Fruit fly (Drosophila melanogaster) whole organism, embryonic: Measurements from ENCODE around the gene E23.

ENCODE experiments used
- Aef1 ChIP-seq: fragments of 200-800 bp; sonication (Bioruptor generic); IDR thresholded peaks from 3 replicates; pipeline ENCODE4 v1.3.6; 2022; ENCODE audit warnings: missing biosample characterization, missing genetic modification characterization
- Atf6 ChIP-seq: fragments of 200-800 bp; sonication (Bioruptor generic); IDR thresholded peaks from 2 replicates; pipeline ENCODE4 v1.3.6; 2022; ENCODE audit warnings: missing biosample characterization, missing genetic modification characterization
- Blimp-1 ChIP-seq: fragments of 200-800 bp; sonication (Bioruptor generic); optimal IDR thresholded peaks from 3 replicates; lab custom pipeline; 2018; ENCODE audit warnings: missing biosample characterization, missing genetic modification characterization, mild to moderate bottlenecking, moderate library complexity, missing genetic modification reagents
- CG10147 ChIP-seq: fragments of 200-800 bp; sonication (Bioruptor generic); optimal IDR thresholded peaks from 2 replicates; lab custom pipeline; 2019; ENCODE audit warnings: missing biosample characterization, mild to moderate bottlenecking, missing genetic modification characterization, moderate library complexity
- CG10209 ChIP-seq: fragments of 200-800 bp; sonication (Bioruptor generic); optimal IDR thresholded peaks from 3 replicates; lab custom pipeline; 2017; ENCODE audit warnings: missing biosample characterization, mild to moderate bottlenecking, missing genetic modification characterization, missing genetic modification reagents
- CG14860 ChIP-seq: fragments of 200-800 bp; sonication (Bioruptor generic); IDR thresholded peaks from 3 replicates; pipeline ENCODE4 v1.3.6; 2022; ENCODE audit warnings: missing biosample characterization, missing genetic modification characterization; ENCODE audit not compliant: partially characterized antibody
- CG17328 ChIP-seq: fragments of 200-800 bp; sonication (Bioruptor generic); IDR thresholded peaks from 2 replicates; pipeline ENCODE4 v1.3.6; 2022; ENCODE audit warnings: missing biosample characterization, missing genetic modification characterization
- CG17361 ChIP-seq: fragments of 200-800 bp; sonication (Bioruptor generic); IDR thresholded peaks from 3 replicates; pipeline ENCODE4 v1.3.6; 2022; ENCODE audit warnings: missing biosample characterization, missing genetic modification characterization
- CG1832 ChIP-seq: fragments of 200-800 bp; sonication (Bioruptor generic); optimal IDR thresholded peaks from 2 replicates; lab custom pipeline; 2017; ENCODE audit warnings: missing biosample characterization, mild to moderate bottlenecking, missing genetic modification characterization, inconsistent platforms
- CG31441 ChIP-seq: fragments of 200-800 bp; sonication (Bioruptor generic); IDR thresholded peaks from 2 replicates; pipeline ENCODE4 v1.3.6; 2022; ENCODE audit warnings: missing biosample characterization, missing genetic modification characterization
- CG6791 ChIP-seq: fragments of 200-800 bp; sonication (Bioruptor generic); IDR thresholded peaks from 3 replicates; pipeline ENCODE4 v1.3.6; 2022; ENCODE audit warnings: missing biosample characterization, missing genetic modification characterization; ENCODE audit not compliant: partially characterized antibody
- CG6813 ChIP-seq: fragments of 200-800 bp; sonication (Bioruptor generic); optimal IDR thresholded peaks from 2 replicates; lab custom pipeline; 2017; ENCODE audit warnings: missing biosample characterization, missing genetic modification characterization, mild to moderate bottlenecking, moderate library complexity, missing genetic modification reagents
- CG9876 ChIP-seq: fragments of 200-800 bp; sonication (Bioruptor generic); optimal IDR thresholded peaks from 2 replicates; lab custom pipeline; 2016; ENCODE audit warnings: missing biosample characterization, missing genetic modification characterization
- Deaf1 ChIP-seq: fragments of 200-800 bp; optimal IDR thresholded peaks from 3 replicates; lab custom pipeline; 2019; ENCODE audit warnings: missing biosample characterization, mild to moderate bottlenecking, missing genetic modification characterization, moderate library complexity
- HmgZ ChIP-seq: fragments of 200-800 bp; sonication (Bioruptor generic); optimal IDR thresholded peaks from 2 replicates; lab custom pipeline; 2018; ENCODE audit warnings: missing biosample characterization, mild to moderate bottlenecking, missing genetic modification characterization
- Stat92E ChIP-seq, 3 experiments: fragments of >200 bp in 2 of 3; fragments of 200-800 bp in 1 of 3; sonication (Bioruptor generic) in 1 of 3; optimal IDR thresholded peaks; 2 replicates each; lab custom pipeline; 2017 to 2019; ENCODE audit warnings: missing biosample characterization in 3 of 3, missing genetic modification characterization in 3 of 3, mild to moderate bottlenecking in 1 of 3, moderate library complexity in 1 of 3
- bbx ChIP-seq: fragments of 200-800 bp; sonication (Bioruptor generic); IDR thresholded peaks from 2 replicates; pipeline ENCODE4 v1.3.6; 2022; ENCODE audit warnings: missing biosample characterization, missing genetic modification characterization; ENCODE audit not compliant: partially characterized antibody
- cas ChIP-seq: fragments of 200-800 bp; sonication (Bioruptor generic); IDR thresholded peaks from 2 replicates; pipeline ENCODE4 v1.3.6; 2022; ENCODE audit warnings: missing biosample characterization, missing genetic modification characterization
- cato ChIP-seq: fragments of 200-800 bp; sonication (Bioruptor generic); optimal IDR thresholded peaks from 2 replicates; lab custom pipeline; 2016; ENCODE audit warnings: missing biosample characterization, missing genetic modification characterization, borderline replicate concordance
- corto ChIP-seq: fragments of 200-800 bp; sonication (Bioruptor generic); optimal IDR thresholded peaks from 2 replicates; lab custom pipeline; 2016; ENCODE audit warnings: missing biosample characterization, mild to moderate bottlenecking, missing genetic modification characterization, moderate library complexity
- crol ChIP-seq: fragments of 200-800 bp; sonication (Bioruptor generic); IDR thresholded peaks from 2 replicates; pipeline ENCODE4 v1.3.6; 2022; ENCODE audit warnings: missing biosample characterization, missing genetic modification characterization
- dan ChIP-seq: fragments of 200-800 bp; sonication (Bioruptor generic); IDR thresholded peaks from 2 replicates; pipeline ENCODE4 v1.3.6; 2022; ENCODE audit warnings: missing biosample characterization, missing genetic modification characterization
- fd64A ChIP-seq: fragments of 200-800 bp; sonication (Bioruptor generic); optimal IDR thresholded peaks from 3 replicates; lab custom pipeline; 2018; ENCODE audit warnings: missing biosample characterization, mild to moderate bottlenecking, missing genetic modification characterization
- gem ChIP-seq: fragments of 200-800 bp; sonication (Bioruptor generic); optimal IDR thresholded peaks from 2 replicates; lab custom pipeline; 2019; ENCODE audit warnings: missing biosample characterization, mild to moderate bottlenecking, missing genetic modification characterization, moderate library complexity
- gt ChIP-seq: fragments of 200-800 bp; sonication (Bioruptor generic); IDR thresholded peaks from 2 replicates; pipeline ENCODE4 v1.3.6; 2022; ENCODE audit warnings: missing biosample characterization, missing genetic modification characterization
- hbn ChIP-seq: fragments of 200-800 bp; sonication (Bioruptor generic); IDR thresholded peaks from 2 replicates; pipeline ENCODE4 v1.3.6; 2022; ENCODE audit warnings: missing biosample characterization, missing genetic modification characterization; ENCODE audit not compliant: partially characterized antibody
- her ChIP-seq: fragments of 200-800 bp; sonication (Bioruptor generic); optimal IDR thresholded peaks from 2 replicates; lab custom pipeline; 2016; ENCODE audit warnings: missing biosample characterization, missing genetic modification characterization
- jumu ChIP-seq: fragments of 200-800 bp; sonication (Bioruptor generic); optimal IDR thresholded peaks from 3 replicates; lab custom pipeline; 2016; ENCODE audit warnings: missing biosample characterization, missing genetic modification characterization
- kay ChIP-seq: fragments of 200-800 bp; sonication (Bioruptor generic); optimal IDR thresholded peaks from 2 replicates; lab custom pipeline; 2016; ENCODE audit warnings: missing biosample characterization, missing genetic modification characterization
- nmo ChIP-seq: fragments of 200-800 bp; sonication (Bioruptor generic); optimal IDR thresholded peaks from 2 replicates; lab custom pipeline; 2018; ENCODE audit warnings: missing biosample characterization, mild to moderate bottlenecking, missing genetic modification characterization, moderate library complexity
- org-1 ChIP-seq: fragments of 200-800 bp; sonication (Bioruptor generic); optimal IDR thresholded peaks from 2 replicates; lab custom pipeline; 2017; ENCODE audit warnings: missing biosample characterization, missing genetic modification characterization
- phol ChIP-seq: fragments of 200-800 bp; sonication (Bioruptor generic); optimal IDR thresholded peaks from 3 replicates; lab custom pipeline; 2018; ENCODE audit warnings: missing biosample characterization, mild to moderate bottlenecking, missing genetic modification characterization, moderate library complexity
- pros ChIP-seq: fragments of 200-800 bp; sonication (Bioruptor generic); optimal IDR thresholded peaks from 3 replicates; lab custom pipeline; 2019; ENCODE audit warnings: missing biosample characterization, mild to moderate bottlenecking, missing genetic modification characterization, moderate library complexity
- ssp ChIP-seq: fragments of 200-800 bp; sonication (Bioruptor generic); IDR thresholded peaks from 2 replicates; pipeline ENCODE4 v1.3.6; 2022; ENCODE audit warnings: missing biosample characterization, missing genetic modification characterization
- vvl ChIP-seq: fragments of 200-800 bp; sonication (Bioruptor generic); IDR thresholded peaks from 2 replicates; pipeline ENCODE4 v1.3.6; 2022; ENCODE audit warnings: missing biosample characterization, missing genetic modification characterization

The E23 gene

dm6 chr2L:3348146-3348747 is 6.4 kb downstream of the E23 start (continued):
- no peak for TF ChIP-seq CG9876 (GFP tag; lab: Kevin White, UChicago)
- TF ChIP-seq cas (GFP tag; lab: Robert Waterston, UW), result peak; percentile 23; the same call in 1 of the 2 replicates
- TF ChIP-seq org-1, result peak; percentile 73
- peak; percentile 89 for TF ChIP-seq phol (tag; lab: Kevin White, UChicago)
- TF ChIP-seq her, result peak; percentile 23
- no peak for TF ChIP-seq HmgZ (tag; lab: Kevin White, UChicago)
- TF ChIP-seq Atf6 (GFP tag; lab: Robert Waterston, UW), result peak; percentile 48; the same call in 1 of the 2 replicates
- TF ChIP-seq CG6813 (GFP tag; lab: Kevin White, UChicago), result peak; percentile 60
- TF ChIP-seq Aef1 (GFP tag; lab: Robert Waterston, UW), result peak; percentile 78
- TF ChIP-seq hbn (GFP tag; lab: Robert Waterston, UW), result no peak
- TF ChIP-seq cato (GFP tag; lab: Kevin White, UChicago), result peak; percentile 66
- TF ChIP-seq vvl (GFP tag; lab: Robert Waterston, UW), result peak; percentile 97
- TF ChIP-seq kay (GFP tag; lab: Kevin White, UChicago), result peak; percentile 68
- TF ChIP-seq bbx (GFP tag; lab: Robert Waterston, UW), result 0 out of 2 replicates have a peak, but pooled peaks have one; percentile 32
- peak; percentile 1 for TF ChIP-seq CG10147
- TF ChIP-seq CG17328 (GFP tag; lab: Robert Waterston, UW), result peak; percentile 92
- peak; percentile 83 for TF ChIP-seq CG17361 (GFP tag; lab: Robert Waterston, UW)
- TF ChIP-seq corto (GFP tag; lab: Kevin White, UChicago), result peak; percentile 42
- peak; percentile 70 for TF ChIP-seq fd64A (GFP tag; lab: Kevin White, UChicago)
- TF ChIP-seq jumu (GFP tag; lab: Kevin White, UChicago), result peak; percentile 53
- TF ChIP-seq Deaf1 (tag; lab: Kevin White, UChicago), result peak; percentile 35

- TF ChIP-seq gt (GFP tag; lab: Robert Waterston, UW) (no peak), CG10209 (GFP tag; lab: Kevin White, UChicago) (peak; percentile 9), CG6791 (GFP tag; lab: Robert Waterston, UW) (peak; percentile 53; the same call in 1 of the 3 replicates), CG14860 (no peak), nmo (GFP tag; lab: Kevin White, UChicago) (no peak), Blimp-1 (GFP tag; lab: Kevin White, UChicago) (peak; percentile 24), Stat92E (GFP tag; optimal IDR thresholded peaks at IDR 0.05; lab: Kevin White, UChicago) (peak in 1 of 3 experiments; percentile 91), pros (GFP tag; lab: Kevin White, UChicago) (peak; percentile 37), CG1832 (GFP tag; lab: Kevin White, UChicago) (peak; percentile 5), dan (GFP tag; lab: Robert Waterston, UW) (no peak), CG31441 (no peak), gem (tag; lab: Kevin White, UChicago) (no peak), crol (peak; percentile 48; the same call in 1 of the 2 replicates), ssp (GFP tag; lab: Robert Waterston, UW) (no peak)
- TF ChIP-seq, all 482 proteins: peak for 7
Observed at dm6 chr2L:3346483-3346839, 8.2 kb downstream of the E23 start.
